Fruit fly (Drosophila melanogaster) whole organism, pupa: ENCODE data around the gene uncNacbeta.

ENCODE experiments used
- CG14655 ChIP-seq: fragments of 200-800 bp; sonication (Bioruptor generic); optimal IDR thresholded peaks from 3 replicates; lab custom pipeline; 2017; ENCODE audit warnings: mild to moderate bottlenecking, missing biosample characterization, missing genetic modification reagents, missing genetic modification characterization
- CG15710 ChIP-seq: fragments of 200-800 bp; sonication (Bioruptor generic); optimal IDR thresholded peaks from 2 replicates; lab custom pipeline; 2018; ENCODE audit warnings: missing biosample characterization, mild to moderate bottlenecking, missing genetic modification characterization, moderate library complexity
- CG32121 ChIP-seq: fragments of 200-800 bp; sonication (Bioruptor generic); IDR thresholded peaks from 2 replicates; pipeline ENCODE4 v1.3.6; 2022; ENCODE audit warnings: missing biosample characterization, missing genetic modification characterization
- CG34367 ChIP-seq: fragments of 200-800 bp; sonication (Bioruptor generic); optimal IDR thresholded peaks from 2 replicates; lab custom pipeline; 2018; ENCODE audit warnings: missing biosample characterization, mild to moderate bottlenecking, missing genetic modification characterization
- EcR ChIP-seq: fragments of 200-800 bp; sonication (Bioruptor generic); optimal IDR thresholded peaks from 3 replicates; lab custom pipeline; 2019; ENCODE audit warnings: missing biosample characterization, missing genetic modification characterization, mild to moderate bottlenecking, moderate library complexity, missing genetic modification reagents
- Ets98B ChIP-seq: fragments of 200-800 bp; sonication (Bioruptor generic); IDR thresholded peaks from 2 replicates; pipeline ENCODE4 v1.3.6; 2022; ENCODE audit warnings: missing biosample characterization, missing genetic modification characterization
- Pif1B ChIP-seq: fragments of 200-800 bp; sonication (Bioruptor generic); optimal IDR thresholded peaks from 3 replicates; lab custom pipeline; 2016; ENCODE audit warnings: missing biosample characterization, missing genetic modification characterization

dm6 chr2L:514124-514818, 49.3 kb downstream of the uncNacbeta start:
- no peak for TF ChIP-seq CG32121 (GFP tag; lab: Robert Waterston, UW)
- no peak for TF ChIP-seq CG14655 (GFP tag; lab: Kevin White, UChicago)
- TF ChIP-seq CG34367 (tag; lab: Kevin White, UChicago) = no peak
- no peak for TF ChIP-seq CG15710 (tag; lab: Kevin White, UChicago)
- TF ChIP-seq Pif1B (GFP tag; lab: Kevin White, UChicago) = no peak
- TF ChIP-seq Ets98B (GFP tag; lab: Robert Waterston, UW) = no peak
- TF ChIP-seq EcR (GFP tag; lab: Kevin White, UChicago) = no peak
